Worm (Caenorhabditis elegans) whole organism, L2 larva: Measurements from ENCODE around the gene Y2H9A.6.

Source experiments
- C34F6.9 ChIP-seq: fragments of 150-350 bp; optimal IDR thresholded peaks from 2 replicates; lab custom pipeline; 2014; ENCODE audit warnings: missing biosample characterization, missing genetic modification characterization
- F13H6.1 ChIP-seq: sonication (generic microtip); optimal IDR thresholded peaks from 2 replicates; lab custom pipeline; 2016; ENCODE audit warnings: missing genetic modification characterization, missing compliant biosample characterization
- R02D3.7 ChIP-seq: fragments of 150-350 bp; optimal IDR thresholded peaks from 2 replicates; lab custom pipeline; 2014; ENCODE audit warnings: missing biosample characterization, missing genetic modification characterization
- Y55F3AM.14 ChIP-seq: fragments of 200-800 bp; sonication (Bioruptor generic); optimal IDR thresholded peaks from 2 replicates; lab custom pipeline; 2018; ENCODE audit warnings: mild to moderate bottlenecking, missing genetic modification characterization, missing compliant biosample characterization
- alr-1 ChIP-seq: fragments of 150-350 bp; optimal IDR thresholded peaks from 2 replicates; lab custom pipeline; 2014; ENCODE audit warnings: missing biosample characterization, missing genetic modification characterization
- aly-2 ChIP-seq: fragments of 150-350 bp; optimal IDR thresholded peaks from 2 replicates; lab custom pipeline; 2014; ENCODE audit warnings: missing biosample characterization, missing genetic modification characterization
- blmp-1 ChIP-seq: sonication (generic microtip); optimal IDR thresholded peaks from 2 replicates; lab custom pipeline; 2017; ENCODE audit warnings: missing genetic modification characterization, mild to moderate bottlenecking, missing compliant biosample characterization, antibody characterized with exemption, moderate library complexity; ENCODE audit not compliant: insufficient read depth
- ceh-82 ChIP-seq: fragments of 150-350 bp; optimal IDR thresholded peaks from 2 replicates; lab custom pipeline; 2014; ENCODE audit warnings: missing biosample characterization, missing genetic modification characterization
- crh-2 ChIP-seq: sonication (generic microtip); optimal IDR thresholded peaks from 2 replicates; lab custom pipeline; 2017; ENCODE audit warnings: missing biosample characterization, missing genetic modification characterization
- dmd-4 ChIP-seq: sonication (generic microtip); optimal IDR thresholded peaks from 2 replicates; lab custom pipeline; 2017; ENCODE audit warnings: missing biosample characterization, missing genetic modification characterization
- egl-27 ChIP-seq: sonication (generic microtip); optimal IDR thresholded peaks from 3 replicates; lab custom pipeline; 2017; ENCODE audit warnings: missing biosample characterization, missing genetic modification reagents, missing genetic modification characterization
- elt-1 ChIP-seq: fragments of 150-350 bp; optimal IDR thresholded peaks from 2 replicates; lab custom pipeline; 2014; ENCODE audit warnings: missing biosample characterization, missing genetic modification characterization
- elt-3 ChIP-seq: sonication (generic microtip); optimal IDR thresholded peaks from 2 replicates; lab custom pipeline; 2017; ENCODE audit warnings: missing biosample characterization, missing genetic modification characterization
- fos-1 ChIP-seq: fragments of 150-350 bp; optimal IDR thresholded peaks from 2 replicates; lab custom pipeline; 2014; ENCODE audit warnings: missing biosample characterization, missing genetic modification characterization
- gmeb-1 ChIP-seq: fragments of 150-350 bp; optimal IDR thresholded peaks from 2 replicates; lab custom pipeline; 2014; ENCODE audit warnings: missing biosample characterization, missing genetic modification characterization
- lin-11 ChIP-seq: fragments of 150-350 bp; sonication (generic microtip); optimal IDR thresholded peaks from 2 replicates; lab custom pipeline; 2014; ENCODE audit warnings: missing biosample characterization, missing genetic modification characterization, inconsistent platforms, mixed read lengths
- lin-39 ChIP-seq: fragments of 150-350 bp; optimal IDR thresholded peaks from 2 replicates; lab custom pipeline; 2014; ENCODE audit warnings: missing biosample characterization, missing genetic modification reagents, missing genetic modification characterization
- lsy-2 ChIP-seq, 2 experiments: fragments of 150-350 bp in 1 of 2; sonication (generic microtip) in 1 of 2; optimal IDR thresholded peaks; 2 replicates each; lab custom pipeline; 2014 to 2017; ENCODE audit warnings: missing biosample characterization in 2 of 2, missing genetic modification characterization in 2 of 2
- mab-5 ChIP-seq: fragments of 150-350 bp; optimal IDR thresholded peaks from 2 replicates; lab custom pipeline; 2014; ENCODE audit warnings: missing biosample characterization, missing genetic modification characterization
- mbf-1 ChIP-seq: sonication (generic microtip); optimal IDR thresholded peaks from 2 replicates; lab custom pipeline; 2017; ENCODE audit warnings: missing biosample characterization, missing genetic modification characterization
- mdl-1 ChIP-seq, 2 experiments: fragments of 150-350 bp in 1 of 2; sonication (generic microtip) in 1 of 2; optimal IDR thresholded peaks; 2 replicates each; lab custom pipeline; 2017; ENCODE audit warnings: missing biosample characterization in 2 of 2, missing genetic modification characterization in 2 of 2
- nhr-10 ChIP-seq: sonication (generic microtip); optimal IDR thresholded peaks from 2 replicates; lab custom pipeline; 2017; ENCODE audit warnings: missing biosample characterization, missing genetic modification characterization
- nhr-11 ChIP-seq: fragments of 150-350 bp; optimal IDR thresholded peaks from 2 replicates; lab custom pipeline; 2014; ENCODE audit warnings: missing biosample characterization, missing genetic modification characterization
- nhr-129 ChIP-seq: fragments of 150-350 bp; optimal IDR thresholded peaks from 2 replicates; lab custom pipeline; 2014; ENCODE audit warnings: missing biosample characterization, missing genetic modification characterization
- nhr-6 ChIP-seq: fragments of 150-350 bp; optimal IDR thresholded peaks from 2 replicates; lab custom pipeline; 2014; ENCODE audit warnings: missing biosample characterization, missing genetic modification characterization
- nhr-77 ChIP-seq: fragments of 150-350 bp; optimal IDR thresholded peaks from 2 replicates; lab custom pipeline; 2014; ENCODE audit warnings: missing biosample characterization, missing genetic modification characterization
- peb-1 ChIP-seq: fragments of 150-350 bp; optimal IDR thresholded peaks from 2 replicates; lab custom pipeline; 2014; ENCODE audit warnings: missing biosample characterization, missing genetic modification characterization
- sem-4 ChIP-seq: fragments of 150-350 bp; optimal IDR thresholded peaks from 2 replicates; lab custom pipeline; 2014; ENCODE audit warnings: missing biosample characterization, missing genetic modification reagents, missing genetic modification characterization
- sma-3 ChIP-seq: sonication (generic microtip); optimal IDR thresholded peaks from 2 replicates; lab custom pipeline; 2016; ENCODE audit warnings: missing genetic modification reagents, missing genetic modification characterization, missing compliant biosample characterization
- sma-9 ChIP-seq, 2 experiments: fragments of 150-350 bp in 1 of 2; sonication (generic microtip) in 1 of 2; optimal IDR thresholded peaks; 2 replicates each; lab custom pipeline; 2014 to 2016; ENCODE audit warnings: missing genetic modification characterization in 2 of 2, mild to moderate bottlenecking in 1 of 2, missing biosample characterization in 1 of 2, missing compliant biosample characterization in 1 of 2, missing genetic modification reagents in 1 of 2, moderate library complexity in 1 of 2
- snpc-4 ChIP-seq: fragments of 150-350 bp; optimal IDR thresholded peaks from 2 replicates; lab custom pipeline; 2014; ENCODE audit warnings: missing biosample characterization, missing genetic modification characterization
- unc-55 ChIP-seq: fragments of 150-350 bp; sonication (generic microtip); optimal IDR thresholded peaks from 3 replicates; lab custom pipeline; 2014; ENCODE audit warnings: missing biosample characterization, missing genetic modification reagents, missing genetic modification characterization
- unc-62 ChIP-seq: fragments of 150-350 bp; optimal IDR thresholded peaks from 2 replicates; lab custom pipeline; 2014; ENCODE audit warnings: missing biosample characterization, missing genetic modification reagents, missing genetic modification characterization
- zag-1 ChIP-seq: fragments of 150-350 bp; optimal IDR thresholded peaks from 2 replicates; lab custom pipeline; 2014; ENCODE audit warnings: missing biosample characterization, missing genetic modification characterization
- ztf-4 ChIP-seq: fragments of 150-350 bp; optimal IDR thresholded peaks from 2 replicates; lab custom pipeline; 2014; ENCODE audit warnings: missing biosample characterization, missing genetic modification characterization

Gene Y2H9A.6

ce11 chrV:13417513-13417912 lies 26.1 kb upstream of the Y2H9A.6 start, which contains the start of gene F53F1.6:
TSS of gene F53F1.6 (minus strand) at chrV:13417613.
- TF ChIP-seq elt-1 (tag; lab: Kevin White, UChicago) (no peak), alr-1 (tag; lab: Kevin White, UChicago) (no peak), blmp-1 (tag; lab: Kevin White, UChicago) (no peak), lsy-2 (tag; optimal IDR thresholded peaks at IDR 0.05; lab: Kevin White, UChicago) (no peak), nhr-6 (tag; lab: Kevin White, UChicago) (no peak), egl-27 (tag; lab: Kevin White, UChicago) (no peak), gmeb-1 (tag; lab: Kevin White, UChicago) (no peak), peb-1 (no peak), crh-2 (tag; lab: Kevin White, UChicago) (no peak)

- no peak for TF ChIP-seq nhr-11
- no peak for TF ChIP-seq nhr-129 (tag; lab: Kevin White, UChicago)
- TF ChIP-seq F13H6.1, result no peak
- no peak for TF ChIP-seq snpc-4 (tag; lab: Kevin White, UChicago)
- no peak for TF ChIP-seq alr-1 (tag; lab: Kevin White, UChicago)
- TF ChIP-seq sma-9 (GFP tag; optimal IDR thresholded peaks at IDR 0.05; lab: Kevin White, UChicago), result no peak
- TF ChIP-seq sma-9 (tag; optimal IDR thresholded peaks at IDR 0.05; lab: Kevin White, UChicago), result no peak
- TF ChIP-seq dmd-4 (tag; lab: Kevin White, UChicago), result no peak
- TF ChIP-seq zag-1, result no peak
- no peak for TF ChIP-seq mdl-1 (tag; optimal IDR thresholded peaks at IDR 0.05; lab: Kevin White, UChicago)
- TF ChIP-seq elt-3 (tag; lab: Kevin White, UChicago), result no peak
- no peak for TF ChIP-seq elt-1 (tag; lab: Kevin White, UChicago)
- TF ChIP-seq aly-2, result no peak
- no peak for TF ChIP-seq mbf-1 (tag; lab: Kevin White, UChicago)
These were observed 23.0 kb upstream of the Y2H9A.6 start, which contains the start of gene srv-8 for ce11 chrV:13420640-13421039. TSS of gene srv-8 (minus strand) at chrV:13420740.

ce11 chrV:13421697-13422096 lies 21.9 kb upstream of the Y2H9A.6 start:
- TF ChIP-seq nhr-10, result no peak
- TF ChIP-seq fos-1 (tag; lab: Kevin White, UChicago), result peak; percentile 95
- TF ChIP-seq sma-9 (GFP tag; optimal IDR thresholded peaks at IDR 0.05; lab: Kevin White, UChicago), result peak; percentile 17
- TF ChIP-seq sma-9 (tag; optimal IDR thresholded peaks at IDR 0.05; lab: Kevin White, UChicago), result no peak
- no peak for TF ChIP-seq Y55F3AM.14 (GFP tag; lab: Kevin White, UChicago)
- no peak for TF ChIP-seq snpc-4 (tag; lab: Kevin White, UChicago)
- TF ChIP-seq crh-2 (tag; lab: Kevin White, UChicago), result peak; percentile 17
- TF ChIP-seq gmeb-1 (tag; lab: Kevin White, UChicago), result no peak
- TF ChIP-seq, all 48 proteins: peak for 3

ce11 chrV:13423045-13423444 lies 20.6 kb upstream of the Y2H9A.6 start, which contains the start of gene srv-9:
TSS of gene srv-9 (minus strand) at chrV:13423145.
- TF ChIP-seq crh-2 (tag; lab: Kevin White, UChicago), result no peak
- TF ChIP-seq mdl-1 (tag; optimal IDR thresholded peaks at IDR 0.05; lab: Kevin White, UChicago), result no peak
- no peak for TF ChIP-seq lin-39
- no peak for TF ChIP-seq nhr-77 (tag; lab: Kevin White, UChicago)
- TF ChIP-seq sma-3 (GFP tag; lab: Kevin White, UChicago), result no peak
- no peak for TF ChIP-seq lin-11 (tag; lab: Kevin White, UChicago)
- no peak for TF ChIP-seq ztf-4 (tag; lab: Kevin White, UChicago)
- TF ChIP-seq ceh-82, result no peak
- no peak for TF ChIP-seq nhr-11
- no peak for TF ChIP-seq unc-62 (GFP tag; lab: Kevin White, UChicago)

ce11 chrV:13423608-13424007 lies 20.0 kb upstream of the Y2H9A.6 start, which contains the start of gene srv-10:
TSS of gene srv-10 (plus strand) at chrV:13423908.
- TF ChIP-seq F13H6.1, result no peak
- TF ChIP-seq crh-2 (tag; lab: Kevin White, UChicago), result no peak
- TF ChIP-seq mab-5 (tag; lab: Kevin White, UChicago), result no peak
- no peak for TF ChIP-seq C34F6.9
- TF ChIP-seq blmp-1 (tag; lab: Kevin White, UChicago), result no peak
- TF ChIP-seq sem-4 (tag; lab: Kevin White, UChicago), result no peak
- TF ChIP-seq lsy-2 (tag; optimal IDR thresholded peaks at IDR 0.05; lab: Kevin White, UChicago), result no peak
- no peak for TF ChIP-seq R02D3.7 (tag; lab: Kevin White, UChicago)
- TF ChIP-seq gmeb-1 (tag; lab: Kevin White, UChicago), result no peak
- no peak for TF ChIP-seq unc-55 (GFP tag; lab: Kevin White, UChicago)
- TF ChIP-seq mdl-1 (tag; optimal IDR thresholded peaks at IDR 0.05; lab: Kevin White, UChicago), result no peak
- TF ChIP-seq, all 48 proteins: peak for 0
